Fruit fly (Drosophila melanogaster): ENCODE data around the gene CG13116.

Gene CG13116

dm6 chr2L:9758856-9759255, 29.1 kb downstream of the CG13116 start (continued):
- TF ChIP-seq CG9437 (GFP tag; optimal IDR thresholded peaks at IDR 0.05) (no peak), grau (tag; optimal IDR thresholded peaks at IDR 0.05) (peak; percentile 58), CG18476 (GFP tag; optimal IDR thresholded peaks at IDR 0.05) (no peak), tin (GFP tag; optimal IDR thresholded peaks at IDR 0.05) (peak; percentile 47), fu2 (GFP tag; optimal IDR thresholded peaks at IDR 0.05) (peak; percentile 63), bowl (GFP tag; IDR thresholded peaks at IDR 0.05) (no peak), E2f2 (GFP tag; IDR thresholded peaks at IDR 0.05) (no peak; the same call in none of the 2 replicates), sisA (GFP tag; IDR thresholded peaks at IDR 0.05) (peak; percentile 68), peb (GFP tag; IDR thresholded peaks at IDR 0.05) (no peak), mirr (GFP tag; optimal IDR thresholded peaks at IDR 0.05) (peak; percentile 64), CG2678 (tag; optimal IDR thresholded peaks at IDR 0.05) (peak; percentile 58), CG1832 (GFP tag; optimal IDR thresholded peaks at IDR 0.05) (no peak), stc (GFP tag; IDR thresholded peaks at IDR 0.05) (peak; percentile 5; the same call in 1 of the 2 replicates), CG17829 (tag; optimal IDR thresholded peaks at IDR 0.05) (peak; percentile 69), CG17328 (GFP tag; IDR thresholded peaks at IDR 0.05) (peak; percentile 23; the same call in 1 of the 2 replicates), Poxn (GFP tag; IDR thresholded peaks at IDR 0.05) (no peak), bigmax (GFP tag; optimal IDR thresholded peaks at IDR 0.05) (no peak), HmgD (GFP tag; optimal IDR thresholded peaks at IDR 0.05) (peak; percentile 79), toy (GFP tag; IDR thresholded peaks at IDR 0.05) (0 out of 2 replicates have a peak, but pooled peaks have one; percentile 14), CG3163 (GFP tag; optimal IDR thresholded peaks at IDR 0.05) (peak; percentile 27), run (tag; optimal IDR thresholded peaks at IDR 0.05) (no peak), CG8765 (GFP tag; IDR thresholded peaks at IDR 0.05) (peak; percentile 81), ase (GFP tag; IDR thresholded peaks at IDR 0.05) (peak; percentile 64; the same call in 2 of the 3 replicates), CG11398 (GFP tag; optimal IDR thresholded peaks at IDR 0.05) (no peak), Dip3 (GFP tag; optimal IDR thresholded peaks at IDR 0.05) (peak; percentile 11), BEAF-32 (GFP tag; optimal IDR thresholded peaks at IDR 0.05) (peak; percentile 91), CG10565 (GFP tag; optimal IDR thresholded peaks at IDR 0.05) (no peak), dmrt99B (tag; optimal IDR thresholded peaks at IDR 0.05) (peak; percentile 19), Neu2 (GFP tag; optimal IDR thresholded peaks at IDR 0.05; ENCODE audit: borderline replicate concordance) (no peak), vnd (GFP tag; IDR thresholded peaks at IDR 0.05; ENCODE audit: partially characterized antibody) (peak; percentile 92), Abd-B (GFP tag; optimal IDR thresholded peaks at IDR 0.05) (peak; percentile 64), CrebB (tag; optimal IDR thresholded peaks at IDR 0.05) (no peak), CG10274 (GFP tag; optimal IDR thresholded peaks at IDR 0.05) (no peak), Dll (GFP tag; IDR thresholded peaks at IDR 0.05; ENCODE audit: partially characterized antibody) (peak; percentile 95), BtbVII (GFP tag; optimal IDR thresholded peaks at IDR 0.05) (no peak), row (GFP tag; IDR thresholded peaks at IDR 0.05) (peak; percentile 96), CG17359 (tag; optimal IDR thresholded peaks at IDR 0.05) (peak; percentile 42), CG32767 (GFP tag; IDR thresholded peaks at IDR 0.05) (0 out of 2 replicates have a peak, but pooled peaks have one; percentile 40), insv (GFP tag; optimal IDR thresholded peaks at IDR 0.05) (no peak), inv (GFP tag; IDR thresholded peaks at IDR 0.05; ENCODE audit: partially characterized antibody) (peak; percentile 92), esg (GFP tag; conservative IDR thresholded peaks at IDR 0.05) (peak; percentile 47; the same call in 1 of the 2 replicates), sqz (GFP tag; optimal IDR thresholded peaks at IDR 0.05) (no peak), wek (GFP tag; optimal IDR thresholded peaks at IDR 0.05) (no peak), CG7271 (tag; optimal IDR thresholded peaks at IDR 0.05) (no peak), CG11696 (GFP tag; IDR thresholded peaks at IDR 0.05) (no peak), CG3065 (GFP tag; optimal IDR thresholded peaks at IDR 0.05) (peak; percentile 30), fd3F (GFP tag; optimal IDR thresholded peaks at IDR 0.05) (peak; percentile 14), CG18262 (tag; optimal IDR thresholded peaks at IDR 0.05) (peak; percentile 42), CG14965 (GFP tag; optimal IDR thresholded peaks at IDR 0.05; ENCODE audit: borderline replicate concordance) (no peak), CG34224 (GFP tag; IDR thresholded peaks at IDR 0.05; ENCODE audit: partially characterized antibody) (peak; percentile 92)
